Worm (Caenorhabditis elegans) whole organism, young adult: Measurements from ENCODE around the gene C47D12.2.

Source experiments
- B0261.1 ChIP-seq: sonication (generic microtip); optimal IDR thresholded peaks from 2 replicates; lab custom pipeline; 2016; ENCODE audit warnings: mild to moderate bottlenecking, missing genetic modification characterization, moderate library complexity, missing compliant biosample characterization
- B0336.3 ChIP-seq: fragments of 200-800 bp; sonication (Bioruptor generic); IDR thresholded peaks from 2 replicates; pipeline ENCODE4 v1.3.6; 2022; ENCODE audit warnings: missing genetic modification characterization, missing compliant biosample characterization
- F39B2.1 ChIP-seq: fragments of 200-800 bp; sonication (Bioruptor generic); IDR thresholded peaks from 2 replicates; pipeline ENCODE4 v1.3.6; 2022; ENCODE audit warnings: missing genetic modification reagents, missing genetic modification characterization, missing compliant biosample characterization
- F49E8.2 ChIP-seq: sonication (generic microtip); optimal IDR thresholded peaks from 3 replicates; lab custom pipeline; 2017; ENCODE audit warnings: missing genetic modification characterization, mild to moderate bottlenecking, missing compliant biosample characterization, antibody characterized with exemption, moderate library complexity; ENCODE audit not compliant: insufficient read depth
- F55B11.4 ChIP-seq: sonication (generic microtip); optimal IDR thresholded peaks from 2 replicates; lab custom pipeline; 2016; ENCODE audit warnings: missing compliant biosample characterization, missing genetic modification characterization, borderline replicate concordance; ENCODE audit not compliant: insufficient read depth
- Y79H2A.3 ChIP-seq: fragments of 200-800 bp; sonication (Bioruptor generic); conservative IDR thresholded peaks from 2 replicates; pipeline ENCODE4 v1.3.6; 2022; ENCODE audit warnings: missing genetic modification reagents, missing genetic modification characterization, missing compliant biosample characterization
- ZK185.1 ChIP-seq: sonication (generic microtip); optimal IDR thresholded peaks from 2 replicates; lab custom pipeline; 2016; ENCODE audit warnings: mild to moderate bottlenecking, missing genetic modification characterization, missing compliant biosample characterization; ENCODE audit not compliant: poor library complexity, severe bottlenecking
- atf-7 ChIP-seq: sonication (generic microtip); optimal IDR thresholded peaks from 2 replicates; lab custom pipeline; 2017; ENCODE audit warnings: mild to moderate bottlenecking, missing genetic modification characterization, missing compliant biosample characterization
- athp-1 ChIP-seq: sonication (generic microtip); optimal IDR thresholded peaks from 2 replicates; lab custom pipeline; 2017; ENCODE audit warnings: mild to moderate bottlenecking, missing genetic modification characterization, missing compliant biosample characterization
- cebp-1 ChIP-seq, 2 experiments: fragments of 200-800 bp in 1 of 2; sonication (Bioruptor generic) in 1 of 2; sonication (generic microtip) in 1 of 2; IDR thresholded peaks in 1 of 2; optimal IDR thresholded peaks in 1 of 2; 2 replicates each; pipeline versions ENCODE4 v1.3.6 to Lab custom; 2017 to 2022; ENCODE audit warnings: missing compliant biosample characterization in 2 of 2, missing genetic modification characterization in 2 of 2, mild to moderate bottlenecking in 1 of 2, missing genetic modification reagents in 1 of 2, moderate library complexity in 1 of 2
- ceh-58 ChIP-seq: fragments of 200-800 bp; sonication (Bioruptor generic); IDR thresholded peaks from 2 replicates; pipeline ENCODE4 v1.3.6; 2022; ENCODE audit warnings: missing genetic modification characterization, missing compliant biosample characterization
- ceh-79 ChIP-seq: sonication (generic microtip); optimal IDR thresholded peaks from 2 replicates; lab custom pipeline; 2017; ENCODE audit warnings: mild to moderate bottlenecking, missing genetic modification characterization, missing compliant biosample characterization
- die-1 ChIP-seq: sonication (generic microtip); optimal IDR thresholded peaks from 2 replicates; lab custom pipeline; 2016; ENCODE audit warnings: missing genotype, mild to moderate bottlenecking, missing genetic modification characterization, missing compliant biosample characterization
- dox-1 ChIP-seq: fragments of 200-800 bp; sonication (Bioruptor generic); IDR thresholded peaks from 2 replicates; pipeline ENCODE4 v1.3.6; 2022; ENCODE audit warnings: missing genetic modification reagents, missing genetic modification characterization, missing compliant biosample characterization
- ekl-4 ChIP-seq: fragments of 200-800 bp; sonication (Bioruptor generic); IDR thresholded peaks from 2 replicates; pipeline ENCODE4 v1.3.6; 2022; ENCODE audit warnings: missing genetic modification reagents, missing genetic modification characterization, missing compliant biosample characterization
- gei-17 ChIP-seq: fragments of 200-800 bp; sonication (Bioruptor generic); optimal IDR thresholded peaks from 2 replicates; lab custom pipeline; 2018; ENCODE audit warnings: mild to moderate bottlenecking, missing genetic modification characterization, missing compliant biosample characterization
- him-1 ChIP-seq: sonication (generic microtip); optimal IDR thresholded peaks from 2 replicates; lab custom pipeline; 2016; ENCODE audit warnings: missing genotype, missing genetic modification reagents, missing genetic modification characterization, missing compliant biosample characterization
- hmg-1.2 ChIP-seq: fragments of 200-800 bp; sonication (Bioruptor generic); IDR thresholded peaks from 2 replicates; pipeline ENCODE4 v1.3.6; 2022; ENCODE audit warnings: missing genetic modification reagents, missing genetic modification characterization, missing compliant biosample characterization
- hsf-1 ChIP-seq: fragments of 200-800 bp; sonication (Bioruptor generic); IDR thresholded peaks from 2 replicates; pipeline ENCODE4 v1.3.6; 2022; ENCODE audit warnings: missing genetic modification reagents, missing genetic modification characterization, missing compliant biosample characterization
- lin-26 ChIP-seq: fragments of 200-800 bp; sonication (Bioruptor generic); IDR thresholded peaks from 2 replicates; pipeline ENCODE4 v1.3.6; 2022; ENCODE audit warnings: missing genetic modification reagents, missing genetic modification characterization, missing compliant biosample characterization
- lin-54 ChIP-seq: fragments of 200-800 bp; sonication (Bioruptor generic); optimal IDR thresholded peaks from 2 replicates; lab custom pipeline; 2018; ENCODE audit warnings: mild to moderate bottlenecking, missing genetic modification characterization, missing compliant biosample characterization
- lsl-1 ChIP-seq: fragments of 200-800 bp; sonication (Bioruptor generic); optimal IDR thresholded peaks from 2 replicates; lab custom pipeline; 2018; ENCODE audit warnings: mild to moderate bottlenecking, missing genetic modification characterization, moderate library complexity, missing compliant biosample characterization
- lsy-27 ChIP-seq: sonication (generic microtip); optimal IDR thresholded peaks from 2 replicates; lab custom pipeline; 2017; ENCODE audit warnings: missing genetic modification characterization, mild to moderate bottlenecking, missing compliant biosample characterization, antibody characterized with exemption, missing genotype, borderline replicate concordance; ENCODE audit not compliant: insufficient read depth
- mcd-1 ChIP-seq: fragments of 200-800 bp; sonication (Bioruptor generic); IDR thresholded peaks from 2 replicates; pipeline ENCODE4 v1.3.6; 2022; ENCODE audit warnings: missing genetic modification reagents, missing genetic modification characterization, missing compliant biosample characterization
- mes-4 ChIP-seq: sonication (generic microtip); optimal IDR thresholded peaks from 2 replicates; lab custom pipeline; 2016; ENCODE audit warnings: missing genotype, missing genetic modification characterization, missing compliant biosample characterization
- mxl-1 ChIP-seq: sonication (generic microtip); optimal IDR thresholded peaks from 2 replicates; lab custom pipeline; 2016; ENCODE audit warnings: missing genetic modification characterization, missing compliant biosample characterization
- nfyb-1 ChIP-seq: fragments of 200-800 bp; sonication (Bioruptor generic); IDR thresholded peaks from 2 replicates; pipeline ENCODE4 v1.3.6; 2022; ENCODE audit warnings: missing genetic modification reagents, missing genetic modification characterization, missing compliant biosample characterization
- nhr-179 ChIP-seq: sonication (generic microtip); optimal IDR thresholded peaks from 2 replicates; lab custom pipeline; 2016; ENCODE audit warnings: mild to moderate bottlenecking, missing genetic modification characterization, missing compliant biosample characterization
- nhr-80 ChIP-seq: sonication (generic microtip); optimal IDR thresholded peaks from 2 replicates; lab custom pipeline; 2016; ENCODE audit warnings: missing genetic modification characterization, missing compliant biosample characterization
- pbrm-1 ChIP-seq: fragments of 200-800 bp; sonication (Bioruptor generic); IDR thresholded peaks from 2 replicates; pipeline ENCODE4 v1.3.6; 2022; ENCODE audit warnings: missing genetic modification reagents, missing genetic modification characterization, missing compliant biosample characterization
- rec-8 ChIP-seq, 2 experiments: sonication (generic microtip); optimal IDR thresholded peaks; 2 replicates each; lab custom pipeline; 2016; ENCODE audit warnings: mild to moderate bottlenecking in 2 of 2, missing genetic modification characterization in 2 of 2, missing genetic modification reagents in 2 of 2, missing genotype in 2 of 2, missing biosample characterization in 1 of 2, missing compliant biosample characterization in 1 of 2, moderate library complexity in 1 of 2
- repo-1 ChIP-seq: sonication (generic microtip); optimal IDR thresholded peaks from 2 replicates; lab custom pipeline; 2017; ENCODE audit warnings: mild to moderate bottlenecking, missing genetic modification characterization, missing compliant biosample characterization
- sptf-2 ChIP-seq: fragments of 200-800 bp; sonication (Bioruptor generic); optimal IDR thresholded peaks from 2 replicates; lab custom pipeline; 2018; ENCODE audit warnings: mild to moderate bottlenecking, missing genetic modification characterization, missing compliant biosample characterization
- tbp1 ChIP-seq: fragments of 200-800 bp; sonication (Bioruptor generic); optimal IDR thresholded peaks from 2 replicates; lab custom pipeline; 2018; ENCODE audit warnings: mild to moderate bottlenecking, missing genetic modification characterization, missing compliant biosample characterization
- tbx-9 ChIP-seq: sonication (generic microtip); optimal IDR thresholded peaks from 2 replicates; lab custom pipeline; 2016; ENCODE audit warnings: borderline replicate concordance, missing genetic modification characterization, inconsistent platforms, missing compliant biosample characterization
- tlf-1 ChIP-seq: fragments of 200-800 bp; sonication (Bioruptor generic); optimal IDR thresholded peaks from 2 replicates; lab custom pipeline; 2018; ENCODE audit warnings: mild to moderate bottlenecking, missing genetic modification characterization, missing compliant biosample characterization
- xnd-1 ChIP-seq: sonication (generic microtip); optimal IDR thresholded peaks from 2 replicates; lab custom pipeline; 2016; ENCODE audit warnings: missing genotype, missing genetic modification reagents, missing genetic modification characterization, missing compliant biosample characterization
- ztf-26 ChIP-seq: sonication (generic microtip); optimal IDR thresholded peaks from 2 replicates; lab custom pipeline; 2017; ENCODE audit warnings: missing genetic modification characterization, missing compliant biosample characterization
- ztf-3 ChIP-seq: fragments of 200-800 bp; sonication (Bioruptor generic); optimal IDR thresholded peaks from 2 replicates; lab custom pipeline; 2018; ENCODE audit warnings: mild to moderate bottlenecking, missing genetic modification characterization, missing compliant biosample characterization

The C47D12.2 gene

DNA sequence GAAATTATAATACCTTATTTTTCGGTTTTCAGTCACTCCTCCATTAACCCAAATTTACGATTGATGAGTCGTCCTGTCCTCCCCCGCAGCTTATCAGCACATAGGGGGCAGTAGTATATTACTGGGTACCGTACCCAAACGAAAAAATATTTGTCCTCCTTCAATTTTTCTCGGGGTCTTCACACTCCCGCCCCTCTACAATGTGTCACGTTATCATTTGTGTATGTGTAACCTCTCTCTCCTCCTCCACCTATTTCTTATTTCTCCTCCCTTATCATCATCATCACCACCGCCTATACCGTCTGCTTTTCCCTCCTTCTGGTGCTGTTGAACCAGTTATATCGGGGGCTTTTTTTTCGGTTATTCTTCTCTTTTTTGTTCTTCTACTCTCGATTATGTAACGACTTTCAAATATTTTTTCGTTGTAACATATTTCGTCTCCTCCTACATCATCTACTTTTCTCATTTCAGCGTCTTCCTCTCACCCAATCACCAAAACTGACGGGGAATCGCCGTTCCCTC lies 29.8 kb upstream of the C47D12.2 start, which contains the start of gene ghi-1:
TSS of gene ghi-1 (plus strand) at position 472 of the 522 bp plus-strand sequence.
- no peak for TF ChIP-seq B0261.1 (tag; lab: Kevin White, UChicago)
- TF ChIP-seq nhr-80 (tag; lab: Kevin White, UChicago) = peak; percentile 30

DNA sequence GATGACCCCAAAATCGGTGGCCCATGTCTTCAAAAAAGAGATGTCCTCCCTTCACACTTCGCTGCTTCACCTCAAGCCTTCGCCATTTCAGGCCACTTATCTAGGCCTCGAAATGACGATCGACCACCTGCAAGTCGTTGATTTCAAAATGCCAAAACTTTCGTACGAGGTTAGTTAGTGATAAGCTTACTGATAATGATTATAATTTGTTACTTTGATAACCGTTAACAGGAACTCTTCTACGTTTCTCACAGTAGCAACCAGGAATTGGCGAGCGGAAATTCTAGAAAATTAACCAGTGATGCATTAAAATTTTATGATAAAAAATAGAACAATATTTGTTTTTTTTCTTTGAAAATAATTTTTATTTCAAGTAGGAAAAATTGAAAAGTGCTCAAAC lies 29.2 kb upstream of the C47D12.2 start:
- TF ChIP-seq nhr-80 (tag; lab: Kevin White, UChicago) (peak; percentile 16), ztf-26 (tag; lab: Kevin White, UChicago) (no peak)

DNA sequence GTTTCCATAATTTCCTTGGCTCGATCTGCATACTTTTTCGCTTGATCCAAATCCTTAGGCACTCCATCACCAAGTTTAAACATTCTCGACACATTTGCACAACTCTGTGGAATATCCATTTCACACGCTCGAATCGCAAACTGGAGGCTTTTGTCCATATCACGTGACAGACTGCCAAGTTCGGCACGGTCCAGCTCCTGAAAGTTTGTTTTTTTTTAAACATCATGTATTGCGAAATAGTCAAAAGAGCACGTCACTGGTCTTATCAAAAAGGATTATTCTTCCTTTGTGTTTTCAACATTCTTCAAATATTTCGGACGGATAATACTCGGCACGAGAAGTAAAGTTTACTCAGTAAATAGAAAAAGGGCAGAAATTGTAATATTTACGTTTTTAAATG lies 26.9 kb upstream of the C47D12.2 start:
- TF ChIP-seq nfyb-1 (peak; percentile 17; the same call in 1 of the 2 replicates), ztf-3 (GFP tag; lab: Kevin White, UChicago) (no peak), sptf-2 (GFP tag; lab: Kevin White, UChicago) (no peak), cebp-1 (GFP tag; IDR thresholded peaks at IDR 0.05; lab: Robert Waterston, UW) (peak; percentile 93), cebp-1 (tag; optimal IDR thresholded peaks at IDR 0.05; lab: Kevin White, UChicago) (peak; percentile 97)
- TF ChIP-seq, all 124 proteins: peak for 2

DNA sequence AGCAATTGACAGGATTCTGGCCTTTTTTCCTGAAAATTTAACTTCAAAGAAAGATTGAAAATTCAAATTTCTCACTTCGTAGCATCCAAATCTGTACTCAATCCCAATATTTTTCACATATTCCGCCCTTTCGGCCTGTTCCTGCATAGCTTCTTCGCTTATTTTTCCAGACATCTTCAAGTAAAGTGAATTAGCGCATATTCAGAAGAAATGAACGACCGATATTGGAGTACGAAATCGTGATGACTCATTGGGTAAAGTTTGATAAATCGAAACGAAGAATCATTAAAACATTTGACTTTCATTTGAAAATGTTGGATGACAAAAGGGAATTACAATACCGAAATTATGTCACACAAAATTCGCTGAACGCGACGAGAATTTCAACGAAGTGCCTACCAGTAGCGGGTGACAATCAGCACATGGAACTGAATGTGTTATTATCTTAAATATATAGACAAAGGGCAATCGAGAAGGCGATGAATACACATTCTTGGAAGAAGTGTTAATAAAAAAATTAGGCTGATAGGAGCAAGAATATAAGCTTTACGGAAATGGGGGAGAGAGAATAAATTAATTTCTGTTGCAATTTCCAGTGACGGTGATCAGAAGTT lies 25.0 kb upstream of the C47D12.2 start, which contains the start of gene coa-7:
TSS of gene coa-7 (minus strand) at position 174 of the 614 bp plus-strand sequence.
- TF ChIP-seq F55B11.4 (tag; lab: Kevin White, UChicago) = no peak
- TF ChIP-seq Y79H2A.3 (GFP tag; lab: Robert Waterston, UW) = 0 out of 2 replicates have a peak, but pooled peaks have one; percentile 27
- peak; percentile 41 for TF ChIP-seq lsl-1 (GFP tag; lab: Kevin White, UChicago)
- peak; percentile 26 for TF ChIP-seq him-1 (tag; lab: Kevin White, UChicago)
- TF ChIP-seq nhr-179 (tag; lab: Kevin White, UChicago) = no peak
- peak; percentile 75 for TF ChIP-seq repo-1 (tag; lab: Kevin White, UChicago)
- TF ChIP-seq xnd-1 (tag; lab: Kevin White, UChicago) = peak; percentile 58
- peak; percentile 22 for TF ChIP-seq tbp1
- TF ChIP-seq dox-1 (GFP tag; lab: Robert Waterston, UW) = no peak
- TF ChIP-seq lin-26 (GFP tag; lab: Robert Waterston, UW) = peak; percentile 43; the same call in 1 of the 2 replicates
- no peak for TF ChIP-seq mxl-1 (tag; lab: Kevin White, UChicago)
- peak; percentile 37 for TF ChIP-seq tlf-1 (GFP tag; lab: Kevin White, UChicago)
- TF ChIP-seq B0336.3 (GFP tag; lab: Robert Waterston, UW) = peak; percentile 84
- peak; percentile 24 for TF ChIP-seq ZK185.1 (tag; lab: Kevin White, UChicago)
- TF ChIP-seq F39B2.1 = 0 out of 2 replicates have a peak, but pooled peaks have one; percentile 9
- TF ChIP-seq mcd-1 (GFP tag; lab: Robert Waterston, UW) = 0 out of 2 replicates have a peak, but pooled peaks have one; percentile 30
- TF ChIP-seq tbx-9 (tag; lab: Kevin White, UChicago) = peak; percentile 44
- TF ChIP-seq hmg-1.2 (GFP tag; lab: Robert Waterston, UW) = peak; percentile 25; the same call in 1 of the 2 replicates
- peak; percentile 7; the same call in 1 of the 2 replicates for TF ChIP-seq ekl-4
- peak; percentile 19 for TF ChIP-seq mes-4
- TF ChIP-seq ceh-79 (tag; lab: Kevin White, UChicago) = peak; percentile 65
- TF ChIP-seq athp-1 (tag; lab: Kevin White, UChicago) = peak; percentile 73
- peak; percentile 13 for TF ChIP-seq lin-54 (GFP tag; lab: Kevin White, UChicago)
- TF ChIP-seq ceh-58 (GFP tag; lab: Robert Waterston, UW) = 0 out of 2 replicates have a peak, but pooled peaks have one; percentile 47
- TF ChIP-seq die-1 (tag; lab: Kevin White, UChicago) = peak; percentile 14
- TF ChIP-seq rec-8 (tag; optimal IDR thresholded peaks at IDR 0.05; lab: Kevin White, UChicago) = peak in 1 of 2 experiments; percentile 42
- TF ChIP-seq cebp-1 (GFP tag; IDR thresholded peaks at IDR 0.05; lab: Robert Waterston, UW) = no peak
- peak; percentile 40 for TF ChIP-seq cebp-1 (tag; optimal IDR thresholded peaks at IDR 0.05; lab: Kevin White, UChicago)
- peak; percentile 25 for TF ChIP-seq atf-7
- TF ChIP-seq hsf-1 (GFP tag; lab: Robert Waterston, UW) = peak; percentile 55; the same call in 1 of the 2 replicates
- no peak for TF ChIP-seq lsy-27 (tag; lab: Kevin White, UChicago)
- no peak for TF ChIP-seq gei-17 (GFP tag; lab: Kevin White, UChicago)
- peak; percentile 92 for TF ChIP-seq F49E8.2 (tag; lab: Kevin White, UChicago)
- peak; percentile 61 for TF ChIP-seq pbrm-1 (GFP tag; lab: Robert Waterston, UW)
